Worm (Caenorhabditis elegans) whole organism, L3 larva: ENCODE data around the gene ZK1098.2.

Source experiments
- ZK546.5 ChIP-seq: sonication (generic microtip); optimal IDR thresholded peaks from 2 replicates; lab custom pipeline; 2017; ENCODE audit warnings: missing biosample characterization, missing genetic modification characterization
- aly-2 ChIP-seq: fragments of 150-350 bp; optimal IDR thresholded peaks from 2 replicates; lab custom pipeline; 2014; ENCODE audit warnings: missing biosample characterization, missing genetic modification characterization
- ama-1 ChIP-seq: fragments of 150-350 bp; optimal IDR thresholded peaks from 2 replicates; lab custom pipeline; 2018
- ceh-82 ChIP-seq: fragments of 150-350 bp; optimal IDR thresholded peaks from 2 replicates; lab custom pipeline; 2014; ENCODE audit warnings: missing biosample characterization, missing genetic modification characterization
- ceh-9 ChIP-seq: sonication (generic microtip); optimal IDR thresholded peaks from 2 replicates; lab custom pipeline; 2018; ENCODE audit warnings: missing biosample characterization, missing genetic modification characterization
- daf-12 ChIP-seq: fragments of 150-350 bp; optimal IDR thresholded peaks from 2 replicates; lab custom pipeline; 2014; ENCODE audit warnings: missing biosample characterization, missing genetic modification reagents, missing genetic modification characterization
- egl-27 ChIP-seq: sonication (generic microtip); optimal IDR thresholded peaks from 4 replicates; lab custom pipeline; 2017; ENCODE audit warnings: missing biosample characterization, missing genetic modification reagents, missing genetic modification characterization
- elt-2 ChIP-seq: sonication (generic microtip); optimal IDR thresholded peaks from 2 replicates; lab custom pipeline; 2016; ENCODE audit warnings: missing genetic modification reagents, mild to moderate bottlenecking, missing genetic modification characterization, missing compliant biosample characterization
- elt-3 ChIP-seq, 3 experiments: fragments of 150-350 bp in 1 of 3; sonication (generic microtip) in 2 of 3; optimal IDR thresholded peaks; 2 replicates in 2 of 3; 4 replicates in 1 of 3; lab custom pipeline; 2014 to 2017; ENCODE audit warnings: missing biosample characterization in 3 of 3, missing genetic modification characterization in 3 of 3
- eor-1 ChIP-seq, 2 experiments: fragments of 150-350 bp; optimal IDR thresholded peaks; 2 replicates each; lab custom pipeline; 2014 to 2018; ENCODE audit warnings: missing biosample characterization in 2 of 2, missing genetic modification characterization in 2 of 2
- fkh-10 ChIP-seq: sonication (generic microtip); optimal IDR thresholded peaks from 2 replicates; lab custom pipeline; 2017; ENCODE audit warnings: missing biosample characterization, missing genetic modification reagents, missing genetic modification characterization
- fkh-2 ChIP-seq: fragments of 150-350 bp; optimal IDR thresholded peaks from 2 replicates; lab custom pipeline; 2014; ENCODE audit warnings: missing biosample characterization, missing genetic modification reagents, missing genetic modification characterization
- fos-1 ChIP-seq: fragments of 150-350 bp; optimal IDR thresholded peaks from 2 replicates; lab custom pipeline; 2014; ENCODE audit warnings: missing biosample characterization, missing genetic modification characterization
- hmg-11 ChIP-seq: sonication (generic microtip); optimal IDR thresholded peaks from 2 replicates; lab custom pipeline; 2016; ENCODE audit warnings: missing genetic modification characterization, missing compliant biosample characterization
- lin-15B ChIP-seq: fragments of 150-350 bp; optimal IDR thresholded peaks from 2 replicates; lab custom pipeline; 2014; ENCODE audit warnings: missing biosample characterization, missing genetic modification characterization
- lsy-12 ChIP-seq: sonication (generic microtip); optimal IDR thresholded peaks from 2 replicates; lab custom pipeline; 2016; ENCODE audit warnings: mild to moderate bottlenecking, missing genetic modification characterization, missing compliant biosample characterization
- mdl-1 ChIP-seq: fragments of 150-350 bp; optimal IDR thresholded peaks from 2 replicates; lab custom pipeline; 2014; ENCODE audit warnings: missing biosample characterization, missing genetic modification characterization
- nfya-1 ChIP-seq: sonication (generic microtip); optimal IDR thresholded peaks from 2 replicates; lab custom pipeline; 2017; ENCODE audit warnings: missing genetic modification characterization, mild to moderate bottlenecking, missing compliant biosample characterization, antibody characterized with exemption, moderate library complexity; ENCODE audit not compliant: insufficient read depth
- nhr-11 ChIP-seq: fragments of 150-350 bp; optimal IDR thresholded peaks from 2 replicates; lab custom pipeline; 2014; ENCODE audit warnings: missing biosample characterization, missing genetic modification characterization
- nhr-12 ChIP-seq: fragments of 150-350 bp; optimal IDR thresholded peaks from 2 replicates; lab custom pipeline; 2014; ENCODE audit warnings: missing biosample characterization, missing genetic modification characterization
- nhr-23 ChIP-seq: fragments of 150-350 bp; optimal IDR thresholded peaks from 2 replicates; lab custom pipeline; 2014; ENCODE audit warnings: missing biosample characterization, missing genetic modification reagents, missing genetic modification characterization
- nhr-237 ChIP-seq: fragments of 150-350 bp; optimal IDR thresholded peaks from 2 replicates; lab custom pipeline; 2014; ENCODE audit warnings: missing biosample characterization, missing genetic modification characterization
- nhr-28 ChIP-seq: fragments of 150-350 bp; optimal IDR thresholded peaks from 2 replicates; lab custom pipeline; 2014; ENCODE audit warnings: missing biosample characterization, missing genetic modification characterization
- nhr-43 ChIP-seq: sonication (generic microtip); optimal IDR thresholded peaks from 2 replicates; lab custom pipeline; 2016; ENCODE audit warnings: mild to moderate bottlenecking, missing genetic modification characterization, missing compliant biosample characterization; ENCODE audit not compliant: poor library complexity, severe bottlenecking
- nhr-67 ChIP-seq: fragments of 150-350 bp; optimal IDR thresholded peaks from 2 replicates; lab custom pipeline; 2014; ENCODE audit warnings: missing biosample characterization, missing genetic modification characterization
- nhr-76 ChIP-seq: fragments of 150-350 bp; sonication (generic microtip); optimal IDR thresholded peaks from 5 replicates; lab custom pipeline; 2014; ENCODE audit warnings: missing biosample characterization, missing genetic modification characterization
- nhr-77 ChIP-seq: fragments of 150-350 bp; optimal IDR thresholded peaks from 2 replicates; lab custom pipeline; 2014; ENCODE audit warnings: missing biosample characterization, missing genetic modification characterization
- pha-4 ChIP-seq: fragments of 150-350 bp; optimal IDR thresholded peaks from 2 replicates; lab custom pipeline; 2014; ENCODE audit warnings: missing biosample characterization, missing genetic modification reagents, missing genetic modification characterization
- pqm-1 ChIP-seq: fragments of 150-350 bp; optimal IDR thresholded peaks from 2 replicates; lab custom pipeline; 2017; ENCODE audit warnings: missing biosample characterization, missing genetic modification characterization, inconsistent platforms
- sea-2 ChIP-seq: fragments of 150-350 bp; sonication (generic microtip); optimal IDR thresholded peaks from 4 replicates; lab custom pipeline; 2014; ENCODE audit warnings: missing biosample characterization, missing genetic modification reagents, missing genetic modification characterization
- tbx-2 ChIP-seq: sonication (generic microtip); optimal IDR thresholded peaks from 2 replicates; lab custom pipeline; 2016; ENCODE audit warnings: mild to moderate bottlenecking, missing genetic modification characterization, missing compliant biosample characterization
- unc-39 ChIP-seq: sonication (generic microtip); optimal IDR thresholded peaks from 4 replicates; lab custom pipeline; 2017; ENCODE audit warnings: missing biosample characterization, missing genetic modification characterization
- zag-1 ChIP-seq: fragments of 150-350 bp; optimal IDR thresholded peaks from 2 replicates; lab custom pipeline; 2014; ENCODE audit warnings: missing biosample characterization, missing genetic modification characterization
- ztf-11 ChIP-seq: fragments of 150-350 bp; optimal IDR thresholded peaks from 2 replicates; lab custom pipeline; 2014; ENCODE audit warnings: missing biosample characterization, missing genetic modification characterization
- ztf-4 ChIP-seq: fragments of 150-350 bp; optimal IDR thresholded peaks from 2 replicates; lab custom pipeline; 2014; ENCODE audit warnings: missing biosample characterization, missing genetic modification characterization

ZK1098.2 gene

ce11 chrIII:9509764-9510370, 19.1 kb upstream of the ZK1098.2 start:
- TF ChIP-seq tbx-2 (peak; percentile 28), elt-2 (tag; lab: Kevin White, UChicago) (peak; percentile 29), ceh-9 (tag; lab: Kevin White, UChicago) (no peak), ama-1 (lab: Kevin White, UChicago) (peak; percentile 78), aly-2 (tag; lab: Kevin White, UChicago) (no peak), pha-4 (peak; percentile 3), daf-12 (tag; lab: Kevin White, UChicago) (no peak), elt-3 (tag; optimal IDR thresholded peaks at IDR 0.05; lab: Kevin White, UChicago) (no peak), nhr-77 (tag; lab: Kevin White, UChicago) (peak; percentile 59), nhr-23 (tag; lab: Kevin White, UChicago) (peak; percentile 3), nhr-43 (tag; lab: Kevin White, UChicago) (peak; percentile 50), lsy-12 (tag; lab: Kevin White, UChicago) (peak; percentile 49), nhr-76 (tag; lab: Kevin White, UChicago) (no peak), nhr-11 (no peak), sea-2 (no peak), nfya-1 (tag; lab: Kevin White, UChicago) (peak; percentile 31), ztf-4 (peak; percentile 47)

ce11 chrIII:9511055-9511520, 17.9 kb upstream of the ZK1098.2 start, which contains the start of gene F55H2.5:
Gene F55H2.5 (plus strand): TSS chrIII:9511470.
- TF ChIP-seq pha-4 (peak; percentile 5), hmg-11 (peak; percentile 31), lin-15B (tag; lab: Kevin White, UChicago) (peak; percentile 2), nfya-1 (tag; lab: Kevin White, UChicago) (peak; percentile 18), pqm-1 (tag; lab: Kevin White, UChicago) (no peak), ama-1 (lab: Kevin White, UChicago) (peak; percentile 43), tbx-2 (no peak)

ce11 chrIII:9511660-9512059, 17.3 kb upstream of the ZK1098.2 start:
- no peak for TF ChIP-seq fkh-10 (GFP tag; lab: Kevin White, UChicago)
- no peak for TF ChIP-seq ceh-82 (tag; lab: Kevin White, UChicago)
- TF ChIP-seq pqm-1 (tag; lab: Kevin White, UChicago) = no peak
- TF ChIP-seq eor-1 (tag; optimal IDR thresholded peaks at IDR 0.05; lab: Kevin White, UChicago) = no peak
- TF ChIP-seq nhr-43 (tag; lab: Kevin White, UChicago) = no peak
- no peak for TF ChIP-seq elt-3 (tag; optimal IDR thresholded peaks at IDR 0.05; lab: Kevin White, UChicago)
- TF ChIP-seq fos-1 (tag; lab: Kevin White, UChicago) = no peak
- TF ChIP-seq mdl-1 (tag; lab: Kevin White, UChicago) = no peak
- no peak for TF ChIP-seq ztf-4
- no peak for TF ChIP-seq nhr-67
- no peak for TF ChIP-seq nhr-12 (tag; lab: Kevin White, UChicago)
- TF ChIP-seq nhr-28 (tag; lab: Kevin White, UChicago) = no peak
- no peak for TF ChIP-seq zag-1 (tag; lab: Kevin White, UChicago)
- no peak for TF ChIP-seq nhr-76 (tag; lab: Kevin White, UChicago)

ce11 chrIII:9513006-9513405, 16.0 kb upstream of the ZK1098.2 start:
- TF ChIP-seq lsy-12 (tag; lab: Kevin White, UChicago) = no peak
- TF ChIP-seq nhr-43 (tag; lab: Kevin White, UChicago) = no peak
- no peak for TF ChIP-seq aly-2 (tag; lab: Kevin White, UChicago)
- TF ChIP-seq daf-12 (tag; lab: Kevin White, UChicago) = no peak
- TF ChIP-seq pha-4 = no peak
- no peak for TF ChIP-seq egl-27 (tag; lab: Kevin White, UChicago)
- TF ChIP-seq hmg-11 = no peak
- no peak for TF ChIP-seq nhr-237 (tag; lab: Kevin White, UChicago)
- no peak for TF ChIP-seq ztf-4
- no peak for TF ChIP-seq ZK546.5
- no peak for TF ChIP-seq sea-2
- no peak for TF ChIP-seq ztf-11 (tag; lab: Kevin White, UChicago)
- no peak for TF ChIP-seq nhr-67
- no peak for TF ChIP-seq ceh-9 (tag; lab: Kevin White, UChicago)
- no peak for TF ChIP-seq fkh-2 (tag; lab: Kevin White, UChicago)
- no peak for TF ChIP-seq unc-39
- no peak for TF ChIP-seq elt-3 (tag; optimal IDR thresholded peaks at IDR 0.05; lab: Kevin White, UChicago)
